Worm (Caenorhabditis elegans): ENCODE data around the gene R02D5.8.

ce11 chrV:14505745-14506214, 13.4 kb downstream of the R02D5.8 start:
- no peak for TF ChIP-seq ceh-48 (tag; optimal IDR thresholded peaks at IDR 0.05)
- TF ChIP-seq hlh-8 (tag; optimal IDR thresholded peaks at IDR 0.05), result no peak
- TF ChIP-seq ets-4 (tag; optimal IDR thresholded peaks at IDR 0.05), result no peak
- TF ChIP-seq ztf-16 (tag; optimal IDR thresholded peaks at IDR 0.05), result no peak
- TF ChIP-seq eyg-1 (tag; optimal IDR thresholded peaks at IDR 0.05), result no peak
- no peak for TF ChIP-seq pqm-1 (tag; optimal IDR thresholded peaks at IDR 0.05)
- no peak for TF ChIP-seq K09A11.1 (tag; optimal IDR thresholded peaks at IDR 0.05; ENCODE audit: insufficient read depth)
- no peak for TF ChIP-seq ama-1 (optimal IDR thresholded peaks at IDR 0.05)
- peak; percentile 45 for TF ChIP-seq rnt-1 (tag; optimal IDR thresholded peaks at IDR 0.05)
- no peak for TF ChIP-seq pha-4 (tag; optimal IDR thresholded peaks at IDR 0.05)
- TF ChIP-seq pha-2 (tag; optimal IDR thresholded peaks at IDR 0.05), result no peak
